Worm (Caenorhabditis elegans) whole organism, L1 larva: ENCODE results near the gene brd-1.
A peak's percentile ranks its signal among the peaks of the same experiment; 100 is the strongest.

Experiments used
- C04F5.9 ChIP-seq: sonication (generic microtip); optimal IDR thresholded peaks from 2 replicates; lab custom pipeline; 2016; ENCODE audit warnings: missing genetic modification characterization, missing compliant biosample characterization
- C16A3.4 ChIP-seq: fragments of 150-350 bp; optimal IDR thresholded peaks from 2 replicates; lab custom pipeline; 2014; ENCODE audit warnings: missing biosample characterization, missing genetic modification characterization
- F16B12.6 ChIP-seq: fragments of 150-350 bp; optimal IDR thresholded peaks from 2 replicates; lab custom pipeline; 2014; ENCODE audit warnings: missing biosample characterization, missing genetic modification characterization
- Y116A8C.19 ChIP-seq: sonication (generic microtip); optimal IDR thresholded peaks from 2 replicates; lab custom pipeline; 2016; ENCODE audit warnings: missing compliant biosample characterization, missing genetic modification characterization, borderline replicate concordance
- aly-2 ChIP-seq: fragments of 150-350 bp; optimal IDR thresholded peaks from 2 replicates; lab custom pipeline; 2014; ENCODE audit warnings: missing biosample characterization, missing genetic modification characterization
- blmp-1 ChIP-seq: fragments of 150-350 bp; optimal IDR thresholded peaks from 2 replicates; lab custom pipeline; 2014; ENCODE audit warnings: missing biosample characterization, missing genetic modification characterization
- ceh-63 ChIP-seq: fragments of 200-800 bp; sonication (Bioruptor generic); optimal IDR thresholded peaks from 2 replicates; lab custom pipeline; 2018; ENCODE audit warnings: mild to moderate bottlenecking, missing genetic modification characterization, missing compliant biosample characterization
- ceh-8 ChIP-seq: fragments of 200-800 bp; sonication (Bioruptor generic); optimal IDR thresholded peaks from 2 replicates; lab custom pipeline; 2018; ENCODE audit warnings: mild to moderate bottlenecking, missing genetic modification characterization, moderate library complexity, missing compliant biosample characterization
- ceh-88 ChIP-seq: fragments of 200-800 bp; sonication (Bioruptor generic); IDR thresholded peaks from 2 replicates; pipeline ENCODE4 v1.3.6; 2022; ENCODE audit warnings: missing genetic modification characterization, missing compliant biosample characterization
- ceh-90 ChIP-seq: sonication (generic microtip); optimal IDR thresholded peaks from 2 replicates; lab custom pipeline; 2016; ENCODE audit warnings: missing genetic modification characterization, missing compliant biosample characterization
- ces-1 ChIP-seq: fragments of 150-350 bp; optimal IDR thresholded peaks from 2 replicates; lab custom pipeline; 2014; ENCODE audit warnings: missing biosample characterization, missing genetic modification reagents, missing genetic modification characterization
- dpl-1 ChIP-seq, 3 experiments: fragments of 150-350 bp in 2 of 3; sonication (generic microtip) in 1 of 3; optimal IDR thresholded peaks; 2 replicates each; lab custom pipeline; 2014 to 2017; ENCODE audit warnings: missing biosample characterization in 3 of 3, missing genetic modification characterization in 3 of 3, missing genetic modification reagents in 3 of 3
- efl-1 ChIP-seq, 4 experiments: fragments of 150-350 bp; optimal IDR thresholded peaks in 3 of 4; peaks in 1 of 4; 1 replicate in 1 of 4; 2 replicates in 3 of 4; lab custom pipeline; 2014; ENCODE audit warnings: missing biosample characterization in 2 of 4, missing genetic modification characterization in 2 of 4, missing genetic modification reagents in 2 of 4
- efl-3 ChIP-seq: fragments of 200-800 bp; sonication (Bioruptor generic); optimal IDR thresholded peaks from 2 replicates; lab custom pipeline; 2018; ENCODE audit warnings: mild to moderate bottlenecking, missing genetic modification characterization, missing compliant biosample characterization
- egl-27 ChIP-seq, 2 experiments: fragments of 150-350 bp in 1 of 2; sonication (generic microtip); optimal IDR thresholded peaks; 3 replicates each; lab custom pipeline; 2017 to 2018; ENCODE audit warnings: missing biosample characterization in 2 of 2, missing genetic modification characterization in 2 of 2, missing genetic modification reagents in 2 of 2
- elt-2 ChIP-seq: sonication (generic microtip); optimal IDR thresholded peaks from 2 replicates; lab custom pipeline; 2016; ENCODE audit warnings: missing genetic modification characterization, mild to moderate bottlenecking, inconsistent platforms, missing compliant biosample characterization, missing genetic modification reagents
- elt-3 ChIP-seq, 6 experiments: fragments of 150-350 bp in 1 of 6; sonication (generic microtip); optimal IDR thresholded peaks; 2 replicates each; lab custom pipeline; 2017 to 2018; ENCODE audit warnings: missing biosample characterization in 6 of 6, missing genetic modification characterization in 6 of 6, inconsistent platforms in 1 of 6
- ets-5 ChIP-seq: fragments of 200-800 bp; sonication (Bioruptor generic); IDR thresholded peaks from 2 replicates; pipeline ENCODE4 v1.3.6; 2022; ENCODE audit warnings: missing genetic modification characterization, missing compliant biosample characterization
- fkh-10 ChIP-seq: sonication (generic microtip); optimal IDR thresholded peaks from 2 replicates; lab custom pipeline; 2017; ENCODE audit warnings: missing biosample characterization, missing genetic modification reagents, missing genetic modification characterization
- grh-1 ChIP-seq: fragments of 200-800 bp; sonication (Bioruptor generic); IDR thresholded peaks from 2 replicates; pipeline ENCODE4 v1.3.6; 2022; ENCODE audit warnings: missing genetic modification reagents, missing genetic modification characterization, missing compliant biosample characterization
- hlh-4 ChIP-seq: sonication (generic microtip); optimal IDR thresholded peaks from 2 replicates; lab custom pipeline; 2016; ENCODE audit warnings: mild to moderate bottlenecking, missing genetic modification characterization, missing compliant biosample characterization
- irx-1 ChIP-seq: sonication (generic microtip); optimal IDR thresholded peaks from 2 replicates; lab custom pipeline; 2016; ENCODE audit warnings: missing genetic modification characterization, missing compliant biosample characterization
- lin-13 ChIP-seq: fragments of 150-350 bp; optimal IDR thresholded peaks from 2 replicates; lab custom pipeline; 2014; ENCODE audit warnings: missing biosample characterization, missing genetic modification reagents, missing genetic modification characterization
- lin-14 ChIP-seq: fragments of 200-800 bp; sonication (Bioruptor generic); optimal IDR thresholded peaks from 2 replicates; lab custom pipeline; 2018; ENCODE audit warnings: mild to moderate bottlenecking, missing genetic modification characterization, moderate library complexity, missing compliant biosample characterization
- lin-15B ChIP-seq: fragments of 150-350 bp; sonication (generic microtip); optimal IDR thresholded peaks from 3 replicates; lab custom pipeline; 2014; ENCODE audit warnings: missing biosample characterization, missing genetic modification characterization
- lin-35 ChIP-seq, 2 experiments: fragments of 150-350 bp; optimal IDR thresholded peaks; 2 replicates each; lab custom pipeline; 2014; ENCODE audit warnings: missing biosample characterization in 2 of 2, missing genetic modification characterization in 2 of 2, missing genetic modification reagents in 2 of 2
- lin-39 ChIP-seq: fragments of 150-350 bp; optimal IDR thresholded peaks from 2 replicates; lab custom pipeline; 2014; ENCODE audit warnings: missing biosample characterization, missing genetic modification reagents, missing genetic modification characterization
- mab-9 ChIP-seq: fragments of 200-800 bp; sonication (Bioruptor generic); IDR thresholded peaks from 2 replicates; pipeline ENCODE4 v1.3.6; 2022; ENCODE audit warnings: missing genetic modification reagents, missing genetic modification characterization, missing compliant biosample characterization
- mef-2 ChIP-seq: fragments of 150-350 bp; optimal IDR thresholded peaks from 2 replicates; lab custom pipeline; 2014; ENCODE audit warnings: missing biosample characterization, missing genetic modification characterization
- mep-1 ChIP-seq: fragments of 150-350 bp; optimal IDR thresholded peaks from 2 replicates; lab custom pipeline; 2014; ENCODE audit warnings: missing biosample characterization, missing genetic modification characterization
- nhr-11 ChIP-seq: fragments of 150-350 bp; optimal IDR thresholded peaks from 2 replicates; lab custom pipeline; 2014; ENCODE audit warnings: missing biosample characterization, missing genetic modification characterization
- nhr-12 ChIP-seq: sonication (generic microtip); optimal IDR thresholded peaks from 2 replicates; lab custom pipeline; 2017; ENCODE audit warnings: missing biosample characterization, missing genetic modification characterization
- nhr-19 ChIP-seq: fragments of 200-800 bp; sonication (Bioruptor generic); conservative IDR thresholded peaks from 2 replicates; pipeline ENCODE4 v1.3.6; 2022; ENCODE audit warnings: missing genetic modification characterization, missing compliant biosample characterization
- nhr-20 ChIP-seq: sonication (generic microtip); optimal IDR thresholded peaks from 2 replicates; lab custom pipeline; 2016; ENCODE audit warnings: mild to moderate bottlenecking, missing genetic modification characterization, missing compliant biosample characterization
- nhr-47 ChIP-seq: sonication (generic microtip); optimal IDR thresholded peaks from 2 replicates; lab custom pipeline; 2016; ENCODE audit warnings: mild to moderate bottlenecking, missing genetic modification characterization, moderate library complexity, missing compliant biosample characterization
- nhr-71 ChIP-seq: sonication (generic microtip); optimal IDR thresholded peaks from 2 replicates; lab custom pipeline; 2016; ENCODE audit warnings: mild to moderate bottlenecking, missing genetic modification characterization, moderate library complexity, missing compliant biosample characterization
- nhr-77 ChIP-seq: fragments of 150-350 bp; optimal IDR thresholded peaks from 2 replicates; lab custom pipeline; 2014; ENCODE audit warnings: missing biosample characterization, missing genetic modification characterization
- nhr-84 ChIP-seq: sonication (generic microtip); optimal IDR thresholded peaks from 2 replicates; lab custom pipeline; 2017; ENCODE audit warnings: missing biosample characterization, missing genetic modification characterization
- nhr-85 ChIP-seq: sonication (generic microtip); peaks from one replicate; lab custom pipeline; 2016; ENCODE audit warnings: missing genetic modification characterization, inconsistent platforms, missing compliant biosample characterization
- nhr-90 ChIP-seq: sonication (generic microtip); optimal IDR thresholded peaks from 2 replicates; lab custom pipeline; 2016; ENCODE audit warnings: mild to moderate bottlenecking, missing genetic modification characterization, missing compliant biosample characterization; ENCODE audit not compliant: poor library complexity
- pag-3 ChIP-seq: sonication (generic microtip); optimal IDR thresholded peaks from 2 replicates; lab custom pipeline; 2017; ENCODE audit warnings: missing genetic modification characterization, mild to moderate bottlenecking, missing compliant biosample characterization, antibody characterized with exemption, borderline replicate concordance; ENCODE audit not compliant: insufficient read depth
- sptf-1 ChIP-seq: fragments of 150-350 bp; optimal IDR thresholded peaks from 2 replicates; lab custom pipeline; 2014; ENCODE audit warnings: missing biosample characterization, missing genetic modification characterization
- tbx-2 ChIP-seq: sonication (generic microtip); optimal IDR thresholded peaks from 2 replicates; lab custom pipeline; 2016; ENCODE audit warnings: missing genetic modification characterization, missing compliant biosample characterization
- tlp-1 ChIP-seq: fragments of 150-350 bp; optimal IDR thresholded peaks from 2 replicates; lab custom pipeline; 2014; ENCODE audit warnings: missing biosample characterization, missing genetic modification characterization
- unc-30 ChIP-seq: sonication (generic microtip); optimal IDR thresholded peaks from 2 replicates; lab custom pipeline; 2017; ENCODE audit warnings: missing biosample characterization, missing genetic modification characterization
- unc-62 ChIP-seq: fragments of 150-350 bp; optimal IDR thresholded peaks from 2 replicates; lab custom pipeline; 2014; ENCODE audit warnings: missing biosample characterization, missing genetic modification reagents, missing genetic modification characterization
- unc-86 ChIP-seq: sonication (generic microtip); optimal IDR thresholded peaks from 2 replicates; lab custom pipeline; 2016; ENCODE audit warnings: missing genetic modification characterization, missing compliant biosample characterization
- unc-98 ChIP-seq: fragments of 200-800 bp; sonication (Bioruptor generic); IDR thresholded peaks from 2 replicates; pipeline ENCODE4 v1.3.6; 2022; ENCODE audit warnings: missing genetic modification characterization, missing compliant biosample characterization
- xbp-1 ChIP-seq: sonication (generic microtip); optimal IDR thresholded peaks from 2 replicates; lab custom pipeline; 2016; ENCODE audit warnings: missing genetic modification characterization, missing compliant biosample characterization
- zag-1 ChIP-seq: fragments of 150-350 bp; optimal IDR thresholded peaks from 2 replicates; lab custom pipeline; 2014; ENCODE audit warnings: missing biosample characterization, missing genetic modification characterization
- ztf-11 ChIP-seq, 2 experiments: sonication (generic microtip); optimal IDR thresholded peaks; 2 replicates each; lab custom pipeline; 2016 to 2017; ENCODE audit warnings: missing genetic modification characterization in 2 of 2, missing biosample characterization in 1 of 2, missing compliant biosample characterization in 1 of 2

The brd-1 gene

ce11 chrIII:6900609-6901008 is 11.3 kb upstream of the brd-1 start:
- TF ChIP-seq mef-2 (tag; lab: Kevin White, UChicago) (no peak), nhr-20 (no peak), lin-39 (peak; percentile 26), aly-2 (tag; lab: Kevin White, UChicago) (peak; percentile 51)

DNA sequence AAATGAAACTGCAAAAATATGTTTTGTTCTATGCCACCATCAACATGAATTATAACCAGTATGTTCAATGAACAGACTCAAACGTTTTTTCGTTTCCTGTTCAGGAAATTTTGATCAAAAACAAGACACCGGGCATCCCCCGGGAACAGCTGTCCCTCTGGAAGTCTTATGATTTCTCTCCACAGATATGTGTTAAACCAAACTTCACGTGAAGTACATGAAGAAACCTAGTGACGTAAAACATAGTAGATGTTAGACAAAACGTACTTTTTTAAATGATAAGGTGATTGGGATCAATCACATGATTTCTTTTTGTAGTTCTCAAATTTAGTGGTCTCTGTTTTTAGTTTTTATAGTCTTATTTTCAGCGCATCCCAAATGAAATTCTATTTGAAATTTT is 9.2 kb upstream of the brd-1 start:
- TF ChIP-seq nhr-85 (peak; percentile 85), ceh-88 (GFP tag; lab: Robert Waterston, UW) (0 out of 2 replicates have a peak, but pooled peaks have one; percentile 14), ztf-11 (tag; optimal IDR thresholded peaks at IDR 0.05; lab: Kevin White, UChicago) (no peak), unc-62 (GFP tag; lab: Kevin White, UChicago) (no peak), nhr-19 (GFP tag; lab: Robert Waterston, UW) (peak; percentile 79), lin-15B (no peak), efl-1 (optimal IDR thresholded peaks at IDR 0.05; lab: Kevin White, UChicago) (peak; percentile 9 to 21), efl-1 (GFP tag; optimal IDR thresholded peaks at IDR 0.05 in 1 of 2; lab: Kevin White, UChicago) (peak in 1 of 2 experiments; percentile 11), nhr-71 (tag; lab: Kevin White, UChicago) (peak; percentile 91), efl-3 (GFP tag; lab: Kevin White, UChicago) (no peak), elt-2 (tag; lab: Kevin White, UChicago) (peak; percentile 11), ceh-8 (no peak), ceh-63 (no peak), lin-13 (GFP tag; lab: Kevin White, UChicago) (peak; percentile 26), nhr-84 (no peak), F16B12.6 (tag; lab: Kevin White, UChicago) (no peak), pag-3 (no peak), lin-39 (peak; percentile 29), C16A3.4 (tag; lab: Kevin White, UChicago) (no peak), hlh-4 (tag; lab: Kevin White, UChicago) (no peak), nhr-12 (tag; lab: Kevin White, UChicago) (no peak), nhr-47 (tag; lab: Kevin White, UChicago) (peak; percentile 44), xbp-1 (tag; lab: Kevin White, UChicago) (no peak), zag-1 (tag; lab: Kevin White, UChicago) (no peak), elt-3 (tag; optimal IDR thresholded peaks at IDR 0.05; lab: Kevin White, UChicago) (peak in 2 of 6 experiments; percentile 41 to 83), blmp-1 (peak; percentile 48), fkh-10 (GFP tag; lab: Kevin White, UChicago) (no peak), sptf-1 (tag; lab: Kevin White, UChicago) (no peak), ets-5 (GFP tag; lab: Robert Waterston, UW) (no peak), tbx-2 (tag; lab: Kevin White, UChicago) (peak; percentile 58), egl-27 (tag; optimal IDR thresholded peaks at IDR 0.05; lab: Kevin White, UChicago) (no peak), nhr-90 (tag; lab: Kevin White, UChicago) (peak; percentile 44), mep-1 (tag; lab: Kevin White, UChicago) (peak; percentile 21), mab-9 (GFP tag; lab: Robert Waterston, UW) (no peak), nhr-77 (tag; lab: Kevin White, UChicago) (no peak), Y116A8C.19 (tag; lab: Kevin White, UChicago) (no peak), ces-1 (no peak), irx-1 (tag; lab: Kevin White, UChicago) (no peak), unc-30 (no peak), C04F5.9 (no peak), dpl-1 (GFP tag; optimal IDR thresholded peaks at IDR 0.05; lab: Kevin White, UChicago) (peak in 2 of 3 experiments; percentile 10 to 31), unc-86 (tag; lab: Kevin White, UChicago) (no peak), ceh-90 (tag; lab: Kevin White, UChicago) (no peak), tlp-1 (tag; lab: Kevin White, UChicago) (no peak), lin-14 (peak; percentile 82), grh-1 (peak; percentile 50), lin-35 (GFP tag; optimal IDR thresholded peaks at IDR 0.05; lab: Kevin White, UChicago) (peak in 1 of 2 experiments; percentile 61), nhr-11 (tag; lab: Kevin White, UChicago) (peak; percentile 35), unc-98 (GFP tag; lab: Robert Waterston, UW) (no peak)
